Worm (Caenorhabditis elegans): ENCODE data around the gene C23H5.8.
A peak's percentile ranks its signal among the peaks of the same experiment; 100 is the strongest.
"Not testable (repeated sequence)": the region's sequence is repeated elsewhere in the genome, so short reads cannot be mapped to it uniquely, and the experiment has no call there.

DNA sequence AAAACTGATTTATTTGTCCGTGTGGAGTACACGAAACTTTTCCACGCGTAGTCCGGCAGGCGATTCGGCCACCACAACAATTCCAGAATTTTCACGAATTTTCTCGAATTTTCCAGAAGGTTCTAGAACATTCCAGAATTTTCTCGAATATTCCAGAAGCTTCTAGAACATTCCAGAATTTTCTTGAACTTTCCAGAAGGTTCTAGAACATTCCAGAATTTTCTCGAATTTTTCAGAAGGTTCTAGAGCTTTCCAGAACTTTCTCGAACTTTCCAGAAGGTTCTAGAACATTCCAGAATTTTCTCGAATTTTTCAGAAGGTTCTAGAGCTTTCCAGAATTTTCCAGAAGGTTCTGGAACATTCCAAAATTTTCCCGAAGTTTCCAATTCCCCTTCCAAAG lies 22.7 kb upstream of the C23H5.8 start:
- TF ChIP-seq repo-1 (tag; optimal IDR thresholded peaks at IDR 0.05); F49E8.2 (tag; optimal IDR thresholded peaks at IDR 0.05; ENCODE audit: insufficient read depth); attf-5 (GFP tag; optimal IDR thresholded peaks at IDR 0.05); snpc-4 (GFP tag; optimal IDR thresholded peaks at IDR 0.05); snpc-4 (tag; optimal IDR thresholded peaks at IDR 0.05); F37B4.10 (GFP tag; IDR thresholded peaks at IDR 0.05); aptf-2 (GFP tag; conservative IDR thresholded peaks at IDR 0.05); lsl-1 (GFP tag; optimal IDR thresholded peaks at IDR 0.05); T07F8.4 (tag; optimal IDR thresholded peaks at IDR 0.05); dpl-1 (GFP tag; optimal IDR thresholded peaks at IDR 0.05); nhr-80 (tag; optimal IDR thresholded peaks at IDR 0.05); snpc-1.1 (tag; optimal IDR thresholded peaks at IDR 0.05; ENCODE audit: insufficient read depth): not testable (repeated sequence)
- TF ChIP-seq rcor-1 (GFP tag; IDR thresholded peaks at IDR 0.05): peak; percentile 9; the same call in 1 of the 2 replicates
